Worm (Caenorhabditis elegans) whole organism, mixed stage, embryonic: ENCODE data around the gene col-113.

ENCODE experiments used
- nhr-76 ChIP-seq: sonication (generic microtip); optimal IDR thresholded peaks from 2 replicates; lab custom pipeline; 2017; ENCODE audit warnings: missing biosample characterization, missing genetic modification characterization
- zip-8 ChIP-seq: fragments of 150-350 bp; optimal IDR thresholded peaks from 2 replicates; lab custom pipeline; 2014; ENCODE audit warnings: missing biosample characterization, missing genetic modification characterization

ce11 chrIV:7144670-7145257 is 7.5 kb downstream of the col-113 start, which contains the start of gene hecd-1:
- TF ChIP-seq zip-8 (tag; lab: Kevin White, UChicago) (no peak), nhr-76 (tag; lab: Kevin White, UChicago) (no peak)
